Fruit fly (Drosophila melanogaster): ENCODE measurements around the gene Nepl3.

Gene Nepl3

DNA sequence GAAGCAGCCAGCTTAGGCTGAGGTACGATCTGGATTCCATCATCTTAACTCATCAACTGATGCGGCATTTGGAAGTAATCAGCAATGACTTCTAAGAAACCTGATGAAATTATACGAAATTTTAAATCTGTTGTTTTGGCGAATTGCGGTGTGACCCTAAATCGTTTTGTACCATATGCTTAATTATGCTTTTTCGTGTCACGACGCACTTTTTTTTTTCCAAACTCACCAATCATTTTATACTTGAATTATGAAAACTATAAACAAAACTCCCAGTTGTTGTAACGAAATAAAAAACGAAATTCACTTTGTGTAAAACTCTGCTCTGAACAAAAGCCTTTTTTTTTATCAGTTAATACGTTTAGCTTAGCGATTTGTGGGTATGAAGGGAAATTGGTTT, at the start of gene Nepl3:
Nepl3 (minus strand) TSS at position 155 of the 400 bp plus-strand sequence.
- TF ChIP-seq rn (GFP tag; IDR thresholded peaks at IDR 0.05) (no peak), gl (tag; optimal IDR thresholded peaks at IDR 0.05) (no peak), CG9948 (tag; optimal IDR thresholded peaks at IDR 0.05) (no peak)

- TF ChIP-seq CG32121 (GFP tag; IDR thresholded peaks at IDR 0.05) (peak; percentile 57), CG9948 (tag; optimal IDR thresholded peaks at IDR 0.05) (no peak)
Observed at dm6 chr2L:5103733-5104132, 45.7 kb upstream of the Nepl3 start.

- TF ChIP-seq Snoo (tag; optimal IDR thresholded peaks at IDR 0.05) (no peak), D1 (tag; optimal IDR thresholded peaks at IDR 0.05) (no peak), CG34367 (tag; optimal IDR thresholded peaks at IDR 0.05) (no peak), gl (tag; optimal IDR thresholded peaks at IDR 0.05) (no peak), EcR (GFP tag; optimal IDR thresholded peaks at IDR 0.05) (no peak), CG14655 (GFP tag; optimal IDR thresholded peaks at IDR 0.05) (no peak), rn (GFP tag; IDR thresholded peaks at IDR 0.05) (no peak), CG10348 (GFP tag; IDR thresholded peaks at IDR 0.05) (no peak), Pif1B (GFP tag; optimal IDR thresholded peaks at IDR 0.05) (no peak), CG8159 (tag; optimal IDR thresholded peaks at IDR 0.05) (no peak), CG32121 (GFP tag; IDR thresholded peaks at IDR 0.05) (no peak), Ets98B (GFP tag; IDR thresholded peaks at IDR 0.05) (no peak), CG9948 (tag; optimal IDR thresholded peaks at IDR 0.05) (no peak), Pif1A (GFP tag; optimal IDR thresholded peaks at IDR 0.05) (no peak)
Observed at dm6 chr2L:5100577-5100976, 42.5 kb upstream of the Nepl3 start, which contains the start of gene Msp300. Gene Msp300 (plus strand): TSS chr2L:5100877.

DNA sequence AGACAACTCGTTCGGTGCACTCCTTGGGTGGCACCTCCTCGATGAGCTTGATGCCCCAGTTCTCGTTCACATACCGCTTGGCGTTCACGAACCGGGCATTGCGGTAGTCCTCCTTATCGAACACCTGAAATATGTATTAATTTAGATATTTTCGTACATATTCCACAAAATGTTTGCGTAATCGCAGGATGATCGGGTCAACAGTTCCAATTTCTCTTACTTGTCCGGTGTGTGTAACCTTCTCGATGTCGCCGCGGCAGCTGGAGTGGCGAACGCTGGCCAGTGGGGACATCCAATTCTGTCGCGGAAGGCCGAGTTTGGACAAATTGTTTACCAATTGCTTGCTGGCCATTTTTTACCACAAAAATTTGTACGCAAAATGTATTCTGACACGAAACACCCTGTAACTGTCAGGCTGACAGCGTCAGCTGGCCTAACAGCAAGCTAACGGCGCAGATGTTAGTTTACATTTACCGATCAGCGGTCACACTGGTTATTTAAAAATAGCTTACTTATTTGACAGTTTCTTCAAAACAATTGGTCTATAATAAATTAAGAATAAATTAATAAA, 41.8 kb upstream of the Nepl3 start, which contains the start of gene ND-13A:
ND-13A (minus strand) TSS at position 499 of the 571 bp plus-strand sequence.
- TF ChIP-seq CG4496 (GFP tag; IDR thresholded peaks at IDR 0.05) (peak; percentile 39; the same call in 1 of the 3 replicates), CG12605 (GFP tag; IDR thresholded peaks at IDR 0.05) (no peak), rn (GFP tag; IDR thresholded peaks at IDR 0.05) (no peak), Pif1B (GFP tag; optimal IDR thresholded peaks at IDR 0.05) (no peak)

- no peak for TF ChIP-seq CG8301 (tag; optimal IDR thresholded peaks at IDR 0.05)
- no peak for TF ChIP-seq CG12605 (GFP tag; IDR thresholded peaks at IDR 0.05)
- TF ChIP-seq CG15710 (tag; optimal IDR thresholded peaks at IDR 0.05): no peak
- TF ChIP-seq gl (tag; optimal IDR thresholded peaks at IDR 0.05): peak; percentile 5
- 0 out of 3 replicates have a peak, but pooled peaks have one; percentile 35 for TF ChIP-seq CG4496 (GFP tag; IDR thresholded peaks at IDR 0.05)
- TF ChIP-seq Ets98B (GFP tag; IDR thresholded peaks at IDR 0.05): 0 out of 2 replicates have a peak, but pooled peaks have one; percentile 8
- TF ChIP-seq CG10348 (GFP tag; IDR thresholded peaks at IDR 0.05): no peak
- TF ChIP-seq Pif1A (GFP tag; optimal IDR thresholded peaks at IDR 0.05): no peak
- no peak for TF ChIP-seq fd96Ca (GFP tag; IDR thresholded peaks at IDR 0.05)
- TF ChIP-seq Pif1B (GFP tag; optimal IDR thresholded peaks at IDR 0.05): no peak
- no peak for TF ChIP-seq CG9948 (tag; optimal IDR thresholded peaks at IDR 0.05)
- no peak for TF ChIP-seq D1 (tag; optimal IDR thresholded peaks at IDR 0.05)
- TF ChIP-seq CG14655 (GFP tag; optimal IDR thresholded peaks at IDR 0.05): no peak
- TF ChIP-seq CG34367 (tag; optimal IDR thresholded peaks at IDR 0.05): no peak
Observed at dm6 chr2L:5096761-5097160, 38.7 kb upstream of the Nepl3 start.

DNA sequence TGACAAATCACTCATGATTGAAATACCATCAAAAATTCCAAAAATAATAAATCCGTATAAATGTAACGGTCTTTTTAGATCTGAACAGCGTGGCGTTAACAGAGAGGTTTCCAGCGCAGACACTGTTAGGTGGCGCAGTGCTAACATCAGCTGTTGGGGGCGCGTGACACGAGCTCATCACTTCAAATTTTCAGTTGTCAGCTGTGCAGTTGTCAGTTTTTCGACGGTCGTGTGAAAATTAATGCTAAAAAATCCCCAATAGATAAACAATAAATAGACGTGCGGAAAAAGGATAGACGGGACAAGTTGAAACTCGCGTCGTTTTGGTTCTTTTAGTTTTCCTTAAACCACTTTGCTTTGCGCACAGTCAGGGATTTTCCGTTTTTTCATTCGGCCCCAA, 38.2 kb upstream of the Nepl3 start, which contains the start of gene CG4230:
CG4230 (plus strand) TSS at position 6 of the 400 bp plus-strand sequence.
- TF ChIP-seq Ets98B (GFP tag; IDR thresholded peaks at IDR 0.05): no peak
- no peak for TF ChIP-seq rn (GFP tag; IDR thresholded peaks at IDR 0.05)
- no peak for TF ChIP-seq CG17806 (tag; optimal IDR thresholded peaks at IDR 0.05)
- no peak for TF ChIP-seq CG15710 (tag; optimal IDR thresholded peaks at IDR 0.05)
- no peak for TF ChIP-seq CG14655 (GFP tag; optimal IDR thresholded peaks at IDR 0.05)
- no peak for TF ChIP-seq CG4496 (GFP tag; IDR thresholded peaks at IDR 0.05)
- no peak for TF ChIP-seq EcR (GFP tag; optimal IDR thresholded peaks at IDR 0.05)
- TF ChIP-seq D1 (tag; optimal IDR thresholded peaks at IDR 0.05): no peak
- no peak for TF ChIP-seq gl (tag; optimal IDR thresholded peaks at IDR 0.05)
- TF ChIP-seq CG13204 (GFP tag; optimal IDR thresholded peaks at IDR 0.05): no peak
- no peak for TF ChIP-seq CG10348 (GFP tag; IDR thresholded peaks at IDR 0.05)
- no peak for TF ChIP-seq CG8301 (tag; optimal IDR thresholded peaks at IDR 0.05)
- no peak for TF ChIP-seq CG8159 (tag; optimal IDR thresholded peaks at IDR 0.05)
- TF ChIP-seq CG34367 (tag; optimal IDR thresholded peaks at IDR 0.05): no peak
- no peak for TF ChIP-seq Pif1B (GFP tag; optimal IDR thresholded peaks at IDR 0.05)
- no peak for TF ChIP-seq Pif1A (GFP tag; optimal IDR thresholded peaks at IDR 0.05)
- TF ChIP-seq CG12605 (GFP tag; IDR thresholded peaks at IDR 0.05): no peak

DNA sequence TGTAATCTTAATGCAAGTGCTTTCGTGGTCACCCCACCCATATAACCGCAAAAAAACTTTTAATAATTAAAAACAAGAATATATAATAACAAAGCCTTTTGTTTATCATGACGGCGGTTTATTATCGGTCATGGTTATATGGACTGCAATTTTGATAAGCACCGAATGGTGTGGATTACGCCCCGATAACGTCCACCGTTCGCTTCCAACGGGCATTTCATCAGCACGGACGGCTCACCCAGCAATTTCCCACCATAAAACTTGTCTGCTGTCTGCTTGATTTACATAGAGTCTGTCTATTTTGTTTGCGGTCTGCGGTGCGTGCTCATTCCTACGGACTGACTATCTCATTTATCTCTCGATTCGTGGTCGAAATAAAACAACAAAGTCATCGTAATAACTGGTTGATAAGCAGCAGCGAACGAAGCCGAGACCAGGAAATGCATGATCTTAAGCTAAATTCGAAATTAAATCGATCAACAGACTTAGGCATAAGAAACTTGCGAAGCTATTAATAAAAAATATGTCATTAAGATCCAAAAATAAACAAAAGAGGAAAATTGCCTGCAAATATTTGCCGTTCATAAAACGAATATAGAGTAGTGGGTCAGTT, 37.4 kb upstream of the Nepl3 start:
- TF ChIP-seq EcR (GFP tag; optimal IDR thresholded peaks at IDR 0.05) (peak; percentile 69), rn (GFP tag; IDR thresholded peaks at IDR 0.05) (no peak)
